Worm (Caenorhabditis elegans) whole organism, L4 larva: ENCODE measurements around the gene ckb-2.
"Not testable (repeated sequence)": the region's sequence is repeated elsewhere in the genome, so short reads cannot be mapped to it uniquely, and the experiment has no call there.

Experiments
- D1046.2 ChIP-seq: fragments of 200-800 bp; sonication (Bioruptor generic); IDR thresholded peaks from 2 replicates; pipeline ENCODE4 v1.3.6; 2022; ENCODE audit warnings: missing genetic modification characterization, missing compliant biosample characterization
- F10B5.3 ChIP-seq: sonication (generic microtip); optimal IDR thresholded peaks from 2 replicates; lab custom pipeline; 2016; ENCODE audit warnings: mild to moderate bottlenecking, missing genetic modification characterization, missing compliant biosample characterization
- F26F4.8 ChIP-seq: fragments of 200-800 bp; sonication (Bioruptor generic); conservative IDR thresholded peaks from 2 replicates; pipeline ENCODE4 v1.3.6; 2022; ENCODE audit warnings: missing genetic modification characterization, missing compliant biosample characterization
- F37D6.2 ChIP-seq: sonication (generic microtip); optimal IDR thresholded peaks from 2 replicates; lab custom pipeline; 2016; ENCODE audit warnings: mild to moderate bottlenecking, missing genetic modification characterization, missing compliant biosample characterization
- F44E2.7 ChIP-seq: fragments of 200-800 bp; sonication (Bioruptor generic); IDR thresholded peaks from 2 replicates; pipeline ENCODE4 v2.1.2; 2022; ENCODE audit warnings: missing genetic modification characterization, missing compliant biosample characterization
- T20F7.1 ChIP-seq: fragments of 200-800 bp; sonication (Bioruptor generic); optimal IDR thresholded peaks from 2 replicates; lab custom pipeline; 2018; ENCODE audit warnings: mild to moderate bottlenecking, missing genetic modification characterization, missing compliant biosample characterization
- T26A8.4 ChIP-seq: fragments of 200-800 bp; sonication (Bioruptor generic); IDR thresholded peaks from 2 replicates; pipeline ENCODE4 v1.3.6; 2022; ENCODE audit warnings: missing genetic modification characterization, missing compliant biosample characterization
- Y105C5A.15 ChIP-seq: fragments of 200-800 bp; sonication (Bioruptor generic); IDR thresholded peaks from 2 replicates; pipeline ENCODE4 v1.3.6; 2022; ENCODE audit warnings: missing genetic modification characterization, missing compliant biosample characterization
- Y5F2A.4 ChIP-seq: fragments of 200-800 bp; sonication (Bioruptor generic); optimal IDR thresholded peaks from 2 replicates; lab custom pipeline; 2018; ENCODE audit warnings: mild to moderate bottlenecking, missing genetic modification characterization, missing compliant biosample characterization
- aha-1 ChIP-seq: fragments of 150-350 bp; peaks from one replicate; lab custom pipeline; 2014; ENCODE audit warnings: missing biosample characterization, missing genetic modification characterization
- arid-1 ChIP-seq: fragments of 200-800 bp; sonication (Bioruptor generic); conservative IDR thresholded peaks from 2 replicates; pipeline ENCODE4 v1.3.6; 2022; ENCODE audit warnings: missing genetic modification reagents, missing genetic modification characterization, missing compliant biosample characterization
- ceh-28 ChIP-seq: fragments of 150-350 bp; optimal IDR thresholded peaks from 2 replicates; lab custom pipeline; 2014; ENCODE audit warnings: missing biosample characterization, missing genetic modification reagents, missing genetic modification characterization
- ceh-82 ChIP-seq: sonication (generic microtip); optimal IDR thresholded peaks from 2 replicates; lab custom pipeline; 2017; ENCODE audit warnings: missing biosample characterization, missing genetic modification characterization
- ctbp-1 ChIP-seq: fragments of 200-800 bp; sonication (Bioruptor generic); IDR thresholded peaks from 2 replicates; pipeline ENCODE4 v1.3.6; 2022; ENCODE audit warnings: missing genetic modification reagents, missing genetic modification characterization, missing compliant biosample characterization
- daf-16 ChIP-seq, 3 experiments: sonication (generic microtip); optimal IDR thresholded peaks; 2 replicates each; lab custom pipeline; 2016 to 2017; ENCODE audit warnings: missing genetic modification characterization in 3 of 3, missing genetic modification reagents in 3 of 3, mild to moderate bottlenecking in 2 of 3, missing compliant biosample characterization in 2 of 3, missing biosample characterization in 1 of 3, moderate library complexity in 1 of 3
- dmd-6 ChIP-seq: fragments of 200-800 bp; sonication (Bioruptor generic); IDR thresholded peaks from 2 replicates; pipeline ENCODE4 v1.3.6; 2022; ENCODE audit warnings: missing genetic modification reagents, missing genetic modification characterization, missing compliant biosample characterization
- dmd-9 ChIP-seq: fragments of 200-800 bp; sonication (Bioruptor generic); IDR thresholded peaks from 2 replicates; pipeline ENCODE4 v1.3.6; 2022; ENCODE audit warnings: missing genetic modification reagents, missing genetic modification characterization, missing compliant biosample characterization
- dve-1 ChIP-seq: sonication (generic microtip); optimal IDR thresholded peaks from 2 replicates; lab custom pipeline; 2017; ENCODE audit warnings: antibody characterized with exemption, mild to moderate bottlenecking, missing genetic modification characterization, missing compliant biosample characterization; ENCODE audit not compliant: insufficient read depth
- egl-43 ChIP-seq: fragments of 200-800 bp; sonication (Bioruptor generic); IDR thresholded peaks from 2 replicates; pipeline ENCODE4 v1.3.6; 2022; ENCODE audit warnings: missing genetic modification reagents, missing genetic modification characterization, missing compliant biosample characterization
- hif-1 ChIP-seq, 2 experiments: sonication (generic microtip); optimal IDR thresholded peaks; 2 replicates each; lab custom pipeline; 2016 to 2017; ENCODE audit warnings: missing compliant biosample characterization in 2 of 2, missing genetic modification characterization in 2 of 2, missing genetic modification reagents in 2 of 2, missing genotype in 2 of 2, mild to moderate bottlenecking in 1 of 2
- hlh-11 ChIP-seq: fragments of 200-800 bp; sonication (Bioruptor generic); optimal IDR thresholded peaks from 2 replicates; lab custom pipeline; 2018; ENCODE audit warnings: mild to moderate bottlenecking, missing genetic modification characterization, missing compliant biosample characterization
- hmg-1.1 ChIP-seq: fragments of 200-800 bp; sonication (Bioruptor generic); IDR thresholded peaks from 2 replicates; pipeline ENCODE4 v1.3.6; 2022; ENCODE audit warnings: missing genetic modification reagents, missing genetic modification characterization, missing compliant biosample characterization
- lim-7 ChIP-seq: fragments of 200-800 bp; sonication (Bioruptor generic); IDR thresholded peaks from 2 replicates; pipeline ENCODE4 v1.3.6; 2022; ENCODE audit warnings: missing genetic modification characterization, missing compliant biosample characterization
- lin-29 ChIP-seq: fragments of 200-800 bp; sonication (Bioruptor generic); IDR thresholded peaks from 2 replicates; pipeline ENCODE4 v1.3.6; 2022; ENCODE audit warnings: missing genetic modification reagents, missing genetic modification characterization, missing compliant biosample characterization
- lin-38 ChIP-seq: fragments of 200-800 bp; sonication (Bioruptor generic); IDR thresholded peaks from 2 replicates; pipeline ENCODE4 v1.3.6; 2022; ENCODE audit warnings: missing genetic modification reagents, missing genetic modification characterization, missing compliant biosample characterization
- mdl-1 ChIP-seq, 2 experiments: fragments of 150-350 bp in 1 of 2; sonication (generic microtip) in 1 of 2; optimal IDR thresholded peaks; 2 replicates each; lab custom pipeline; 2014 to 2017; ENCODE audit warnings: missing biosample characterization in 2 of 2, missing genetic modification characterization in 2 of 2
- mep-1 ChIP-seq: fragments of 150-350 bp; sonication (generic microtip); optimal IDR thresholded peaks from 3 replicates; lab custom pipeline; 2014; ENCODE audit warnings: missing biosample characterization, missing genetic modification characterization
- nhr-28 ChIP-seq: fragments of 150-350 bp; optimal IDR thresholded peaks from 2 replicates; lab custom pipeline; 2014; ENCODE audit warnings: missing biosample characterization, missing genetic modification characterization
- nhr-48 ChIP-seq: sonication (generic microtip); optimal IDR thresholded peaks from 2 replicates; lab custom pipeline; 2016; ENCODE audit warnings: mild to moderate bottlenecking, missing genetic modification characterization, missing compliant biosample characterization
- nhr-77 ChIP-seq: fragments of 150-350 bp; optimal IDR thresholded peaks from 2 replicates; lab custom pipeline; 2014; ENCODE audit warnings: missing biosample characterization, missing genetic modification characterization
- pha-4 ChIP-seq, 2 experiments: fragments of 150-350 bp in 1 of 2; fragments of 200-800 bp in 1 of 2; sonication (Bioruptor generic) in 1 of 2; IDR thresholded peaks in 1 of 2; optimal IDR thresholded peaks in 1 of 2; 2 replicates each; pipeline versions ENCODE4 v1.3.6 to Lab custom; 2014 to 2022; ENCODE audit warnings: missing genetic modification characterization in 2 of 2, missing genetic modification reagents in 2 of 2, missing biosample characterization in 1 of 2, missing compliant biosample characterization in 1 of 2
- pqm-1 ChIP-seq: sonication (generic microtip); optimal IDR thresholded peaks from 2 replicates; lab custom pipeline; 2017; ENCODE audit warnings: missing biosample characterization, missing genetic modification characterization
- rbr-2 ChIP-seq: sonication (generic microtip); optimal IDR thresholded peaks from 2 replicates; lab custom pipeline; 2016; ENCODE audit warnings: missing genotype, missing genetic modification characterization, missing compliant biosample characterization
- saeg-2 ChIP-seq: fragments of 200-800 bp; sonication (Bioruptor generic); IDR thresholded peaks from 2 replicates; pipeline ENCODE4 v1.3.6; 2022; ENCODE audit warnings: missing genetic modification reagents, missing genetic modification characterization, missing compliant biosample characterization
- snpc-1.2 ChIP-seq: fragments of 200-800 bp; sonication (Bioruptor generic); IDR thresholded peaks from 2 replicates; pipeline ENCODE4 v1.3.6; 2022; ENCODE audit warnings: missing genetic modification reagents, missing genetic modification characterization, missing compliant biosample characterization
- snpc-4 ChIP-seq: fragments of 150-350 bp; optimal IDR thresholded peaks from 2 replicates; lab custom pipeline; 2014; ENCODE audit warnings: missing biosample characterization, missing genetic modification characterization
- spr-1 ChIP-seq: sonication (generic microtip); optimal IDR thresholded peaks from 2 replicates; lab custom pipeline; 2016; ENCODE audit warnings: mild to moderate bottlenecking, missing genetic modification characterization, missing compliant biosample characterization
- tra-1 ChIP-seq: fragments of 200-800 bp; sonication (Bioruptor generic); IDR thresholded peaks from 2 replicates; pipeline ENCODE4 v1.3.6; 2022; ENCODE audit warnings: missing genetic modification reagents, missing genetic modification characterization, missing compliant biosample characterization
- vab-7 ChIP-seq: fragments of 200-800 bp; sonication (Bioruptor generic); IDR thresholded peaks from 2 replicates; pipeline ENCODE4 v1.3.6; 2022; ENCODE audit warnings: missing genetic modification reagents, missing genetic modification characterization, missing compliant biosample characterization
- zfp-2 ChIP-seq: sonication (generic microtip); optimal IDR thresholded peaks from 2 replicates; lab custom pipeline; 2016; ENCODE audit warnings: mild to moderate bottlenecking, missing genetic modification characterization, missing compliant biosample characterization
- zip-2 ChIP-seq: fragments of 150-350 bp; optimal IDR thresholded peaks from 2 replicates; lab custom pipeline; 2014; ENCODE audit warnings: missing biosample characterization, missing genetic modification characterization
- ztf-7 ChIP-seq: fragments of 150-350 bp; optimal IDR thresholded peaks from 2 replicates; lab custom pipeline; 2014; ENCODE audit warnings: missing biosample characterization, missing genetic modification characterization

Gene ckb-2

ce11 chrIII:4412108-4413009 is 44.6 kb downstream of the ckb-2 start (continued):
- TF ChIP-seq arid-1 (GFP tag; lab: Robert Waterston, UW), result no peak
- TF ChIP-seq lin-38 (GFP tag; lab: Robert Waterston, UW), result 0 out of 2 replicates have a peak, but pooled peaks have one; percentile 9
- TF ChIP-seq zip-2 (tag; lab: Kevin White, UChicago), result no peak
- no peak for TF ChIP-seq ctbp-1 (GFP tag; lab: Robert Waterston, UW)
- peak; percentile 23 for TF ChIP-seq mep-1
- no peak for TF ChIP-seq ceh-82 (tag; lab: Kevin White, UChicago)

- TF ChIP-seq F26F4.8 (GFP tag; lab: Robert Waterston, UW), result no peak
- TF ChIP-seq daf-16 (GFP tag; optimal IDR thresholded peaks at IDR 0.05; lab: Kevin White, UChicago), result no peak
- TF ChIP-seq daf-16 (tag; optimal IDR thresholded peaks at IDR 0.05; lab: Kevin White, UChicago), result peak; percentile 85
- peak; percentile 72 for TF ChIP-seq dmd-6
- no peak for TF ChIP-seq F44E2.7 (GFP tag; lab: Robert Waterston, UW)
- no peak for TF ChIP-seq ceh-28 (tag; lab: Kevin White, UChicago)
- no peak for TF ChIP-seq zfp-2 (tag; lab: Kevin White, UChicago)
- peak; percentile 68 for TF ChIP-seq dve-1 (tag; lab: Kevin White, UChicago)
- peak; percentile 77 for TF ChIP-seq pqm-1
- peak; percentile 50 for TF ChIP-seq hlh-11 (tag; lab: Kevin White, UChicago)
- peak; percentile 61 for TF ChIP-seq nhr-28 (tag; lab: Kevin White, UChicago)
- peak in 1 of 2 experiments; percentile 42 for TF ChIP-seq mdl-1 (tag; optimal IDR thresholded peaks at IDR 0.05; lab: Kevin White, UChicago)
- peak; percentile 75 for TF ChIP-seq nhr-77 (tag; lab: Kevin White, UChicago)
These were observed 45.4 kb downstream of the ckb-2 start, which contains the start of gene mpc-1 for ce11 chrIII:4413099-4413498. TSS of gene mpc-1 (plus strand) at chrIII:4413457.

- TF ChIP-seq Y5F2A.4 (GFP tag; lab: Kevin White, UChicago) (peak; percentile 65), dve-1 (tag; lab: Kevin White, UChicago) (peak; percentile 46), saeg-2 (peak; percentile 56; the same call in 1 of the 2 replicates), daf-16 (GFP tag; optimal IDR thresholded peaks at IDR 0.05; lab: Kevin White, UChicago) (peak in 1 of 2 experiments; percentile 13), daf-16 (tag; optimal IDR thresholded peaks at IDR 0.05; lab: Kevin White, UChicago) (peak; percentile 7), dmd-6 (peak; percentile 69), egl-43 (GFP tag; lab: Robert Waterston, UW) (peak; percentile 86), lim-7 (GFP tag; lab: Robert Waterston, UW) (peak; percentile 73), D1046.2 (GFP tag; lab: Robert Waterston, UW) (peak; percentile 63; the same call in 1 of the 2 replicates), F26F4.8 (GFP tag; lab: Robert Waterston, UW) (0 out of 2 replicates have a peak, but pooled peaks have one; percentile 60), T26A8.4 (GFP tag; lab: Robert Waterston, UW) (peak; percentile 84), mep-1 (peak; percentile 56), rbr-2 (tag; lab: Kevin White, UChicago) (peak; percentile 65), lin-29 (peak; percentile 26; the same call in 1 of the 2 replicates), pha-4 (GFP tag; IDR thresholded peaks at IDR 0.05; lab: Robert Waterston, UW) (peak; percentile 76), hmg-1.1 (GFP tag; lab: Robert Waterston, UW) (peak; percentile 87), lin-38 (GFP tag; lab: Robert Waterston, UW) (peak; percentile 80), ctbp-1 (GFP tag; lab: Robert Waterston, UW) (peak; percentile 75), snpc-1.2 (peak; percentile 68), snpc-4 (tag; lab: Kevin White, UChicago) (peak; percentile 90), aha-1 (peak; percentile 83), tra-1 (GFP tag; lab: Robert Waterston, UW) (peak; percentile 51; the same call in 1 of the 2 replicates), ztf-7 (tag; lab: Kevin White, UChicago) (peak; percentile 47), T20F7.1 (peak; percentile 28), spr-1 (tag; lab: Kevin White, UChicago) (peak; percentile 12), vab-7 (GFP tag; lab: Robert Waterston, UW) (peak; percentile 68), F37D6.2 (peak; percentile 5), nhr-48 (tag; lab: Kevin White, UChicago) (peak; percentile 38), dmd-9 (GFP tag; lab: Robert Waterston, UW) (peak; percentile 30; the same call in 1 of the 2 replicates), hif-1 (tag; optimal IDR thresholded peaks at IDR 0.05; lab: Kevin White, UChicago) (peak in 1 of 2 experiments; percentile 38), Y105C5A.15 (GFP tag; lab: Robert Waterston, UW) (peak; percentile 79; the same call in 1 of the 2 replicates), F10B5.3 (tag; lab: Kevin White, UChicago) (peak; percentile 15)
- TF ChIP-seq pha-4 (tag; optimal IDR thresholded peaks at IDR 0.05; lab: Kevin White, UChicago), result not testable (repeated sequence)
These were observed 46.3 kb downstream of the ckb-2 start for ce11 chrIII:4414041-4414440.
